Worm (Caenorhabditis elegans): ENCODE measurements around the gene Y42H9AR.2.
A peak's percentile ranks its signal among the peaks of the same experiment; 100 is the strongest.

Gene Y42H9AR.2

DNA sequence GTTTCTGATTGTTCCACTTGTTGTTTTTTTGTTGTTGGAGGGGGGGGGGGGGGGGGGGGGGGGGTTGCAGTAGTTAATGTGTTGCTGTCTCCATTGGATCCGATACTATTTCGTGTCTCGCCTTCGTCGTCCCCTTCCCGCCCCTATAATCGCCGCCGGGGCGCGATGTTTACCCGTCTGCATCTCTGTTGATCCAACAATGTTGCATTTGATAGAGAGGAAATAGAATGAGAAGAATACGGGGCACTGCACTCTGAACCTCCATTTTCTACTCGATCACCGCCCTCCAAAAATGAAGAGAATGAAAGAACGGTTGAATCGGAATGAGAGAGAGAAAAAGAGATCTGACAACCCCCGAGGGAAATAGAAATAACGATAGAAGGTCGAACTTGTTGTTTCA is 32.0 kb upstream of the Y42H9AR.2 start:
- peak; percentile 34 for TF ChIP-seq mls-2 (tag; optimal IDR thresholded peaks at IDR 0.05)
- TF ChIP-seq mab-5 (tag; optimal IDR thresholded peaks at IDR 0.05): no peak
- no peak for TF ChIP-seq ztf-11 (tag; optimal IDR thresholded peaks at IDR 0.05)
- no peak for TF ChIP-seq unc-39 (tag; optimal IDR thresholded peaks at IDR 0.05)
- TF ChIP-seq nhr-76 (tag; optimal IDR thresholded peaks at IDR 0.05): no peak
- no peak for TF ChIP-seq bed-3 (GFP tag; optimal IDR thresholded peaks at IDR 0.05)
- no peak for TF ChIP-seq M03D4.4 (tag; optimal IDR thresholded peaks at IDR 0.05)
- TF ChIP-seq flh-1 (GFP tag; optimal IDR thresholded peaks at IDR 0.05): no peak
- no peak for TF ChIP-seq elt-1 (tag; optimal IDR thresholded peaks at IDR 0.05; ENCODE audit: borderline replicate concordance, insufficient read depth)

DNA sequence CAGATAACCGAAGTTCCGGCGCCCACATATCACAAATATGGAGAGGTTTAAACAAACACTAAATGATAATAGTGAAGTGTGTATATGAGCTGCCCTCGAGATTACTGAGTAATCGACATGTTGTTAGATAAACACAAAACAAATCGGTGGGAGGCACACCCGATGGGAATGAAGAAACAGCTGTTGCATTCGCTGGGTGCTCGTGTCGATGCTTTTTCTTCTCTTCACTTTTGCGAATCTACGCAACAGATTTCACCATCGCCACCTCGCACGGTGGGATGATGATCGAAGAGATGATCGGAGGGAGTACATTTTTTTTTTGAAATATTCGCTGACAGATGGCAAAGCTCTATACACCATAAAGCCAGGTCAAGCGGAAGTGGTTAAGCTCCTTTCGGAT is 31.4 kb upstream of the Y42H9AR.2 start:
- TF ChIP-seq nhr-237 (tag; optimal IDR thresholded peaks at IDR 0.05) (no peak), lin-32 (GFP tag; optimal IDR thresholded peaks at IDR 0.05) (peak; percentile 72), sem-2 (GFP tag; optimal IDR thresholded peaks at IDR 0.05) (no peak), snpc-4 (tag; optimal IDR thresholded peaks at IDR 0.05) (no peak), ham-2 (GFP tag; optimal IDR thresholded peaks at IDR 0.05) (no peak), flh-1 (GFP tag; optimal IDR thresholded peaks at IDR 0.05) (no peak), unc-120 (tag; optimal IDR thresholded peaks at IDR 0.05; ENCODE audit: poor library complexity, severe bottlenecking) (no peak), lsy-2 (tag; optimal IDR thresholded peaks at IDR 0.05) (no peak), unc-62 (GFP tag; optimal IDR thresholded peaks at IDR 0.05) (peak; percentile 38), tbx-8 (GFP tag; optimal IDR thresholded peaks at IDR 0.05) (no peak), mls-2 (tag; optimal IDR thresholded peaks at IDR 0.05) (no peak), drap-1 (GFP tag; optimal IDR thresholded peaks at IDR 0.05) (no peak), ztf-11 (tag; optimal IDR thresholded peaks at IDR 0.05) (no peak), ces-1 (GFP tag; optimal IDR thresholded peaks at IDR 0.05) (no peak), zip-8 (tag; optimal IDR thresholded peaks at IDR 0.05) (no peak), cnd-1 (tag; optimal IDR thresholded peaks at IDR 0.05) (no peak), hlh-1 (tag; optimal IDR thresholded peaks at IDR 0.05) (peak; percentile 97), mab-5 (tag; optimal IDR thresholded peaks at IDR 0.05) (no peak), ceh-39 (tag; optimal IDR thresholded peaks at IDR 0.05) (no peak), elt-1 (tag; optimal IDR thresholded peaks at IDR 0.05; ENCODE audit: borderline replicate concordance, insufficient read depth) (no peak), sptf-1 (tag; optimal IDR thresholded peaks at IDR 0.05) (no peak), ceh-43 (GFP tag; optimal IDR thresholded peaks at IDR 0.05) (no peak), nhr-2 (tag; optimal IDR thresholded peaks at IDR 0.05) (no peak)

DNA sequence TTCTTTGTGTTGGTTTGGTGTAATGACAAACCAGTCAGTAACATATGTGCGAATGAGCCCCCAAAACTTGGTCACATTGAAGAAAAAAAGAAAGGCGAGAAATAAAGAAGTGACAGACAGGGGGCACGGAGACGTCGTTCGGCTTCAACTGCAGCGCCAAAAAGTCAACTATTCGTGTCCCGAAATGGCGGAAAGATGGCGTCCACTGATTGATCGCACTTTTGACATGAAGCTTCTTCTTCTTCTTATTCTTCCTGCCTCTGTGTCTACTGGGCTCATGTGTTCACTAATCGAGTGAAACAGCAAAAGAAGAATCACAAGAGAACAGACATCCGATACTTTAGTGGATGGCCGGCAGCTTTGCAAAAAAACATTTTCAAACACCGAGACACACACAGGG is 30.6 kb upstream of the Y42H9AR.2 start:
- TF ChIP-seq sem-2 (GFP tag; optimal IDR thresholded peaks at IDR 0.05) (no peak), nhr-12 (tag; optimal IDR thresholded peaks at IDR 0.05) (no peak), mab-5 (tag; optimal IDR thresholded peaks at IDR 0.05) (no peak), zip-8 (tag; optimal IDR thresholded peaks at IDR 0.05) (no peak), ceh-43 (GFP tag; optimal IDR thresholded peaks at IDR 0.05) (no peak), nhr-2 (tag; optimal IDR thresholded peaks at IDR 0.05) (no peak), M03D4.4 (tag; optimal IDR thresholded peaks at IDR 0.05) (no peak), nhr-76 (tag; optimal IDR thresholded peaks at IDR 0.05) (no peak), mls-2 (tag; optimal IDR thresholded peaks at IDR 0.05) (no peak), mep-1 (tag; optimal IDR thresholded peaks at IDR 0.05) (no peak), lin-32 (GFP tag; optimal IDR thresholded peaks at IDR 0.05) (no peak), sptf-1 (tag; optimal IDR thresholded peaks at IDR 0.05) (no peak), nhr-237 (tag; optimal IDR thresholded peaks at IDR 0.05) (no peak), lsy-2 (tag; optimal IDR thresholded peaks at IDR 0.05) (no peak), snpc-4 (tag; optimal IDR thresholded peaks at IDR 0.05) (no peak)

DNA sequence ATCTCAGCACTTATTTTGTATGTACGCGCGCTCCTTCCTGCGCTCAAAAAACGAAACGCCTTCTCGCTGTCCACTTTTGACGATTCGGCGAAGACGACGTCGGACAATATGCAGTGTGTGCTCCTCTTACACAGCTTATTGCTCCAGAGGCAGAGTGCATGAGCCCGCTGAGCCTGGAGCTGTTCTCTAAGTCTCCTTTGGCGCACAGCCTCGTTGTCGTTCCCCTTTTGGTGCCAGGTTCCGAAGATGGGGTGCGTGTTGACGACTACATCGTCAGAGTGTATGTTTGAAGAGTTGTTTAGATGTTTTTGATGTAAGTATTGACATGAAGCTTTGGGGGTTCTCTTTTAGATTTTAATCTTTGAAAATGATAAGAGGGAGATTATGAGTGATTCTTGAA is 29.4 kb upstream of the Y42H9AR.2 start:
- TF ChIP-seq nhr-76 (tag; optimal IDR thresholded peaks at IDR 0.05): no peak
- TF ChIP-seq tbx-8 (GFP tag; optimal IDR thresholded peaks at IDR 0.05): no peak

DNA sequence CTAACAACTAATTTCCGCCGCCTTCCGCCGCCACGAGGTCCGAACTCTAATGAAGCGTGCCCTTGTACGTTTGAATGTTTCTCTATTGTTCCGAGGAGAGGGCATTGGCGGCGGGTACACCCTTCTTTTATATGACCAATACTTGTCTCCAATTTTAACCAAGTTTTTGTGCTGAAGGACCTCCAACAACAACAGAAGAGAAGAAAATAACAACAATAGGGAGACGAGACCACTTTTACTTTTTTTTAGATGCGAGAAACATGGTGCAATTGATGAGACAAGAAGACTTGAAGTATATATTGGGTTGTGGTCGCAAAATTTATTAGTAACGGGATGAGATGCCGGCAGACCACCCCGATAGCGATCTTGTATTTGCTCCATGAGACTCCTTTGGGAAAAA is 28.8 kb upstream of the Y42H9AR.2 start:
- TF ChIP-seq ces-1 (GFP tag; optimal IDR thresholded peaks at IDR 0.05) (peak; percentile 3), nhr-2 (tag; optimal IDR thresholded peaks at IDR 0.05) (no peak), tbx-8 (GFP tag; optimal IDR thresholded peaks at IDR 0.05) (no peak), mep-1 (tag; optimal IDR thresholded peaks at IDR 0.05) (no peak), nhr-76 (tag; optimal IDR thresholded peaks at IDR 0.05) (no peak), sptf-1 (tag; optimal IDR thresholded peaks at IDR 0.05) (no peak), elt-3 (tag; optimal IDR thresholded peaks at IDR 0.05) (no peak)

Data from whole organism, mixed stage, embryonic.